Fruit fly (Drosophila melanogaster) whole organism, adult: ENCODE data around the gene CG5013.

Experiments
- CG14711 ChIP-seq: fragments of 200-800 bp; sonication (Bioruptor generic); optimal IDR thresholded peaks from 2 replicates; lab custom pipeline; 2018; ENCODE audit warnings: missing biosample characterization, mild to moderate bottlenecking, missing genetic modification characterization, moderate library complexity
- CG33017 ChIP-seq: fragments of 200-800 bp; sonication (Bioruptor generic); optimal IDR thresholded peaks from 2 replicates; lab custom pipeline; 2018; ENCODE audit warnings: missing biosample characterization, mild to moderate bottlenecking, missing genetic modification characterization, moderate library complexity
- ovo ChIP-seq: fragments of 200-800 bp; sonication (Bioruptor generic); optimal IDR thresholded peaks from 2 replicates; lab custom pipeline; 2016; ENCODE audit warnings: missing biosample characterization, missing genetic modification characterization
- pad ChIP-seq: fragments of 200-800 bp; sonication (Bioruptor generic); optimal IDR thresholded peaks from 3 replicates; lab custom pipeline; 2017; ENCODE audit warnings: missing biosample characterization, missing genetic modification characterization, mild to moderate bottlenecking, moderate library complexity, missing genetic modification reagents
- toe ChIP-seq: fragments of 200-800 bp; sonication (Bioruptor generic); optimal IDR thresholded peaks from 2 replicates; lab custom pipeline; 2016; ENCODE audit warnings: missing biosample characterization, missing genetic modification characterization

dm6 chr3R:16038049-16038448, 11.4 kb upstream of the CG5013 start:
- TF ChIP-seq CG33017, result no peak
- no peak for TF ChIP-seq toe (GFP tag; lab: Kevin White, UChicago)
- TF ChIP-seq CG14711 (tag; lab: Kevin White, UChicago), result no peak
- TF ChIP-seq ovo (GFP tag; lab: Kevin White, UChicago), result no peak
- no peak for TF ChIP-seq pad (GFP tag; lab: Kevin White, UChicago)
